Fruit fly (Drosophila melanogaster): ENCODE measurements around the gene CG13950.
A peak's percentile ranks its signal among the peaks of the same experiment; 100 is the strongest.

CG13950 gene

DNA sequence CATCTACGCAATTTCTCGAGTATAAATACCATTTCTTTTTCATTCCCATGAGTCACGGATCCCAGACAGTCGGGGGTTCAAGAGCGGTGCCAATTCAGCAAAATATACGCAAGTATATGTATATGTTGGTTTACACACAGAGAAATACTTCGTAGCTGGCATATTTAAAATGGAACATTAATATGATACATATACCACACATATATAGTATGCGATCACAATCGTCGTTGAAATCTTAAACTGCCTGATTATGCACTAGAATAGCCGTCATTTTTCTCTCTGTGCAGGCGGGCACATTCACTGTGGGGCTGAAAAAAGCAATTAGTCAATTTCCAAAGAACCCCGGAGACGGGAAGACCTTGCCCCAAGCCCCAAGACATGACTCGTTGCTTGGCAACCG lies 18.3 kb upstream of the CG13950 start (continued):
- TF ChIP-seq CG5953 (GFP tag; IDR thresholded peaks at IDR 0.05) = no peak
- TF ChIP-seq Asciz (GFP tag; optimal IDR thresholded peaks at IDR 0.05) = peak; percentile 24
- TF ChIP-seq CG1832 (GFP tag; optimal IDR thresholded peaks at IDR 0.05) = no peak
- TF ChIP-seq Hey (tag; optimal IDR thresholded peaks at IDR 0.05) = no peak
- peak; percentile 57 for TF ChIP-seq CG8089 (GFP tag; optimal IDR thresholded peaks at IDR 0.05)
- no peak for TF ChIP-seq sima (GFP tag; optimal IDR thresholded peaks at IDR 0.05)
- TF ChIP-seq sisA (GFP tag; IDR thresholded peaks at IDR 0.05) = peak; percentile 76
- peak; percentile 69 for TF ChIP-seq CG17328 (GFP tag; IDR thresholded peaks at IDR 0.05)
- peak; percentile 48 for TF ChIP-seq CG4854 (GFP tag; optimal IDR thresholded peaks at IDR 0.05)
- TF ChIP-seq cas (GFP tag; IDR thresholded peaks at IDR 0.05) = peak; percentile 81
- no peak for TF ChIP-seq da (GFP tag; optimal IDR thresholded peaks at IDR 0.05)
- TF ChIP-seq CG1529 (GFP tag; optimal IDR thresholded peaks at IDR 0.05) = peak; percentile 23
- TF ChIP-seq phol (tag; optimal IDR thresholded peaks at IDR 0.05) = peak; percentile 56
- peak; percentile 89 for TF ChIP-seq vvl (GFP tag; IDR thresholded peaks at IDR 0.05)
- peak; percentile 85 for TF ChIP-seq CG11456 (GFP tag; IDR thresholded peaks at IDR 0.05)
- TF ChIP-seq Sox102F (GFP tag; optimal IDR thresholded peaks at IDR 0.05) = peak; percentile 77
- TF ChIP-seq sd (tag; optimal IDR thresholded peaks at IDR 0.05) = peak; percentile 40
- TF ChIP-seq vnd (GFP tag; IDR thresholded peaks at IDR 0.05; ENCODE audit: partially characterized antibody) = no peak
- TF ChIP-seq Gug (GFP tag; IDR thresholded peaks at IDR 0.05) = peak; percentile 80
- no peak for TF ChIP-seq Sin3A (optimal IDR thresholded peaks at IDR 0.05)
- peak; percentile 63 for TF ChIP-seq CG17829 (tag; optimal IDR thresholded peaks at IDR 0.05)
- peak; percentile 57 for TF ChIP-seq CG10147 (GFP tag; optimal IDR thresholded peaks at IDR 0.05)
- peak; percentile 82 for TF ChIP-seq CG11247 (GFP tag; IDR thresholded peaks at IDR 0.05)
- peak; percentile 47 for TF ChIP-seq CG8388 (GFP tag; optimal IDR thresholded peaks at IDR 0.05)
- peak; percentile 78 for TF ChIP-seq CG11085 (GFP tag; IDR thresholded peaks at IDR 0.05)
- no peak for TF ChIP-seq crp (GFP tag; optimal IDR thresholded peaks at IDR 0.05)
- TF ChIP-seq Hr78 (GFP tag; optimal IDR thresholded peaks at IDR 0.05) = no peak
- TF ChIP-seq hbn (GFP tag; IDR thresholded peaks at IDR 0.05; ENCODE audit: partially characterized antibody) = no peak
- no peak for TF ChIP-seq Doc3 (GFP tag; IDR thresholded peaks at IDR 0.05; ENCODE audit: partially characterized antibody)
- peak; percentile 93 for TF ChIP-seq Ets65A (GFP tag)
- TF ChIP-seq CG14667 (GFP tag; IDR thresholded peaks at IDR 0.05) = peak; percentile 64
- TF ChIP-seq slbo (GFP tag; IDR thresholded peaks at IDR 0.05) = peak; percentile 93
- TF ChIP-seq chm (GFP tag; IDR thresholded peaks at IDR 0.05) = peak; percentile 70
- no peak for TF ChIP-seq CG6791 (GFP tag; IDR thresholded peaks at IDR 0.05; ENCODE audit: partially characterized antibody)
- TF ChIP-seq ap (GFP tag; IDR thresholded peaks at IDR 0.05) = peak; percentile 51; the same call in 1 of the 2 replicates
- peak; percentile 70 for TF ChIP-seq CG6272 (GFP tag; IDR thresholded peaks at IDR 0.05)
- TF ChIP-seq CG31441 (GFP tag; IDR thresholded peaks at IDR 0.05) = peak; percentile 47; the same call in 1 of the 2 replicates
- peak; percentile 45 for TF ChIP-seq ab (GFP tag; optimal IDR thresholded peaks at IDR 0.05)
- TF ChIP-seq CG11398 (GFP tag; optimal IDR thresholded peaks at IDR 0.05) = no peak
- peak; percentile 58 for TF ChIP-seq CG13424 (tag; optimal IDR thresholded peaks at IDR 0.05)
- no peak for TF ChIP-seq CG15696 (tag; optimal IDR thresholded peaks at IDR 0.05)
- TF ChIP-seq CG16813 (GFP tag; IDR thresholded peaks at IDR 0.05; ENCODE audit: partially characterized antibody) = no peak
- peak; percentile 55; the same call in 1 of the 2 replicates for TF ChIP-seq CG17612 (GFP tag; IDR thresholded peaks at IDR 0.05)
- peak; percentile 70 for TF ChIP-seq ind (GFP tag; optimal IDR thresholded peaks at IDR 0.05)
- TF ChIP-seq CG8478 (optimal IDR thresholded peaks at IDR 0.05) = no peak
- TF ChIP-seq pho (GFP tag; optimal IDR thresholded peaks at IDR 0.05) = peak; percentile 75
- peak; percentile 17; the same call in 1 of the 2 replicates for TF ChIP-seq dati (GFP tag; IDR thresholded peaks at IDR 0.05)
- peak; percentile 39 for TF ChIP-seq CG6654 (GFP tag; optimal IDR thresholded peaks at IDR 0.05)
- TF ChIP-seq ara (GFP tag; IDR thresholded peaks at IDR 0.05) = peak; percentile 74
- peak; percentile 57 for TF ChIP-seq CG17385 (GFP tag; optimal IDR thresholded peaks at IDR 0.05)
- peak; percentile 57 to 83 for TF ChIP-seq chif (GFP tag; optimal IDR thresholded peaks at IDR 0.05)
- TF ChIP-seq Lim3 (GFP tag; IDR thresholded peaks at IDR 0.05) = peak; percentile 52; the same call in 1 of the 2 replicates

Data from whole organism, embryonic.